Fruit fly (Drosophila melanogaster) whole organism, embryonic: ENCODE results near the gene sbr.

ENCODE experiments used
- Awh ChIP-seq: fragments of 200-800 bp; sonication (Bioruptor generic); IDR thresholded peaks from 2 replicates; pipeline ENCODE4, ENCODE4 v1.3.6; 2022; ENCODE audit warnings: missing biosample characterization, missing genetic modification characterization
- Bdp1 ChIP-seq: fragments of 200-800 bp; sonication (Bioruptor generic); optimal IDR thresholded peaks from 3 replicates; lab custom pipeline; 2016; ENCODE audit warnings: missing biosample characterization, missing genetic modification characterization
- C15 ChIP-seq: fragments of 200-800 bp; sonication (Bioruptor generic); IDR thresholded peaks from 3 replicates; pipeline ENCODE4 v1.3.6; 2022; ENCODE audit warnings: missing biosample characterization, missing genetic modification characterization
- CG10147 ChIP-seq: fragments of 200-800 bp; sonication (Bioruptor generic); optimal IDR thresholded peaks from 2 replicates; lab custom pipeline; 2019; ENCODE audit warnings: missing biosample characterization, mild to moderate bottlenecking, missing genetic modification characterization, moderate library complexity
- CG10274 ChIP-seq: fragments of 200-800 bp; sonication (Bioruptor generic); optimal IDR thresholded peaks from 3 replicates; lab custom pipeline; 2017; ENCODE audit warnings: missing biosample characterization, mild to moderate bottlenecking, missing genetic modification characterization
- CG10543 ChIP-seq: fragments of 200-800 bp; sonication (Bioruptor generic); optimal IDR thresholded peaks from 3 replicates; lab custom pipeline; 2017; ENCODE audit warnings: missing biosample characterization, mild to moderate bottlenecking, missing genetic modification characterization, moderate library complexity
- CG14965 ChIP-seq: fragments of 200-800 bp; sonication (Bioruptor generic); optimal IDR thresholded peaks from 2 replicates; lab custom pipeline; 2016; ENCODE audit warnings: missing biosample characterization, missing genetic modification characterization, borderline replicate concordance
- CG15073 ChIP-seq: fragments of 200-800 bp; sonication (Bioruptor generic); optimal IDR thresholded peaks from 2 replicates; lab custom pipeline; 2016; ENCODE audit warnings: missing biosample characterization, missing genetic modification characterization
- CG15696 ChIP-seq: fragments of 200-800 bp; sonication (Bioruptor generic); optimal IDR thresholded peaks from 2 replicates; lab custom pipeline; 2019; ENCODE audit warnings: missing biosample characterization, mild to moderate bottlenecking, missing genetic modification characterization, moderate library complexity
- CG2889 ChIP-seq: fragments of 200-800 bp; sonication (Bioruptor generic); IDR thresholded peaks from 3 replicates; pipeline ENCODE4 v1.3.6; 2022; ENCODE audit warnings: missing biosample characterization, missing genetic modification characterization
- CG31388 ChIP-seq: fragments of 200-800 bp; sonication (Bioruptor generic); optimal IDR thresholded peaks from 2 replicates; lab custom pipeline; 2016; ENCODE audit warnings: missing biosample characterization, missing genetic modification characterization
- CG34224 ChIP-seq: fragments of 200-800 bp; sonication (Bioruptor generic); IDR thresholded peaks from 3 replicates; pipeline ENCODE4 v1.3.6; 2022; ENCODE audit warnings: missing biosample characterization, missing genetic modification characterization; ENCODE audit not compliant: partially characterized antibody
- CG34422 ChIP-seq: fragments of 200-800 bp; sonication (Bioruptor generic); IDR thresholded peaks from 3 replicates; pipeline ENCODE4 v1.3.6; 2022; ENCODE audit warnings: missing biosample characterization, missing genetic modification characterization
- CG4854 ChIP-seq: fragments of 200-800 bp; sonication (Bioruptor generic); optimal IDR thresholded peaks from 2 replicates; lab custom pipeline; 2016; ENCODE audit warnings: missing biosample characterization, missing genetic modification characterization, inconsistent platforms
- CG6654 ChIP-seq: fragments of 200-800 bp; sonication (Bioruptor generic); optimal IDR thresholded peaks from 2 replicates; lab custom pipeline; 2017; ENCODE audit warnings: missing biosample characterization, mild to moderate bottlenecking, missing genetic modification characterization
- CG7271 ChIP-seq: fragments of 200-800 bp; sonication (Bioruptor generic); optimal IDR thresholded peaks from 2 replicates; lab custom pipeline; 2018; ENCODE audit warnings: missing biosample characterization, mild to moderate bottlenecking, missing genetic modification characterization, moderate library complexity
- CG7928 ChIP-seq: fragments of 200-800 bp; sonication (Bioruptor generic); optimal IDR thresholded peaks from 2 replicates; lab custom pipeline; 2017; ENCODE audit warnings: missing biosample characterization, mild to moderate bottlenecking, missing genetic modification characterization
- CG9727 ChIP-seq: fragments of 200-800 bp; sonication (Bioruptor generic); optimal IDR thresholded peaks from 3 replicates; lab custom pipeline; 2017; ENCODE audit warnings: missing biosample characterization, mild to moderate bottlenecking, missing genetic modification characterization
- CoRest ChIP-seq: fragments of 200-800 bp; sonication (Bioruptor generic); optimal IDR thresholded peaks from 3 replicates; lab custom pipeline; 2018; ENCODE audit warnings: missing biosample characterization, mild to moderate bottlenecking, missing genetic modification characterization, moderate library complexity
- Dref ChIP-seq: fragments of 200-800 bp; sonication (Bioruptor generic); IDR thresholded peaks from 2 replicates; pipeline ENCODE4 v1.3.6; 2022; ENCODE audit warnings: missing biosample characterization, missing genetic modification characterization
- Ets97D ChIP-seq: fragments of 200-800 bp; sonication (Bioruptor generic); optimal IDR thresholded peaks from 3 replicates; lab custom pipeline; 2016; ENCODE audit warnings: missing biosample characterization, missing genetic modification characterization
- Meics ChIP-seq: fragments of 200-800 bp; sonication (Bioruptor generic); optimal IDR thresholded peaks from 2 replicates; lab custom pipeline; 2017; ENCODE audit warnings: missing biosample characterization, mild to moderate bottlenecking, missing genetic modification characterization
- Mes4 ChIP-seq: fragments of 200-800 bp; sonication (Bioruptor generic); optimal IDR thresholded peaks from 2 replicates; lab custom pipeline; 2016; ENCODE audit warnings: missing biosample characterization, missing genetic modification characterization
- Neu2 ChIP-seq: fragments of 200-800 bp; sonication (Bioruptor generic); optimal IDR thresholded peaks from 3 replicates; lab custom pipeline; 2016; ENCODE audit warnings: missing biosample characterization, missing genetic modification characterization, borderline replicate concordance
- Oaz ChIP-seq: fragments of 200-800 bp; sonication (Bioruptor generic); IDR thresholded peaks from 2 replicates; pipeline ENCODE4 v1.3.6; 2022; ENCODE audit warnings: missing biosample characterization, missing genetic modification characterization
- Six4 ChIP-seq: fragments of 200-800 bp; sonication (Bioruptor generic); optimal IDR thresholded peaks from 2 replicates; lab custom pipeline; 2016; ENCODE audit warnings: missing biosample characterization, missing genetic modification characterization
- Sox100B ChIP-seq: fragments of 200-800 bp; sonication (Bioruptor generic); optimal IDR thresholded peaks from 3 replicates; lab custom pipeline; 2018; ENCODE audit warnings: missing biosample characterization, mild to moderate bottlenecking, missing genetic modification characterization
- Sry-δ ChIP-seq: fragments of 200-800 bp; sonication (Bioruptor generic); optimal IDR thresholded peaks from 2 replicates; lab custom pipeline; 2016; ENCODE audit warnings: missing biosample characterization, missing genetic modification characterization
- YL-1 ChIP-seq: fragments of 200-800 bp; sonication (Bioruptor generic); optimal IDR thresholded peaks from 3 replicates; lab custom pipeline; 2017; ENCODE audit warnings: missing biosample characterization, mild to moderate bottlenecking, missing genetic modification characterization
- ara ChIP-seq: fragments of 200-800 bp; sonication (Bioruptor generic); IDR thresholded peaks from 2 replicates; pipeline ENCODE4 v1.3.6; 2022; ENCODE audit warnings: missing biosample characterization, missing genetic modification characterization
- bab2 ChIP-seq: fragments of 200-800 bp; sonication (Bioruptor generic); optimal IDR thresholded peaks from 2 replicates; lab custom pipeline; 2016; ENCODE audit warnings: missing biosample characterization, missing genetic modification characterization
- br ChIP-seq: fragments of >200 bp; optimal IDR thresholded peaks from 2 replicates; lab custom pipeline; 2017
- fru ChIP-seq: fragments of >200 bp; optimal IDR thresholded peaks from 2 replicates; lab custom pipeline; 2017
- gfzf ChIP-seq: fragments of 200-800 bp; sonication (Bioruptor generic); optimal IDR thresholded peaks from 2 replicates; lab custom pipeline; 2016; ENCODE audit warnings: missing biosample characterization, mild to moderate bottlenecking, missing genetic modification characterization, moderate library complexity
- gsb ChIP-seq: fragments of 200-800 bp; sonication (Bioruptor generic); IDR thresholded peaks from 2 replicates; pipeline ENCODE4 v1.3.6; 2022; ENCODE audit warnings: missing biosample characterization, missing genetic modification characterization
- inv ChIP-seq: fragments of 200-800 bp; sonication (Bioruptor generic); IDR thresholded peaks from 2 replicates; pipeline ENCODE4 v1.3.6; 2022; ENCODE audit warnings: missing biosample characterization, missing genetic modification characterization; ENCODE audit not compliant: partially characterized antibody
- kay ChIP-seq: fragments of 200-800 bp; sonication (Bioruptor generic); optimal IDR thresholded peaks from 2 replicates; lab custom pipeline; 2016; ENCODE audit warnings: missing biosample characterization, missing genetic modification characterization
- lola ChIP-seq, 3 experiments: fragments of >200 bp in 2 of 3; fragments of 200-800 bp in 1 of 3; sonication (Bioruptor generic) in 1 of 3; optimal IDR thresholded peaks; 2 replicates each; lab custom pipeline; 2017 to 2019; ENCODE audit warnings: missing biosample characterization in 3 of 3, missing genetic modification characterization in 3 of 3, mild to moderate bottlenecking in 1 of 3, moderate library complexity in 1 of 3
- maf-S ChIP-seq: fragments of 200-800 bp; sonication (Bioruptor generic); optimal IDR thresholded peaks from 2 replicates; lab custom pipeline; 2016; ENCODE audit warnings: missing biosample characterization, missing genetic modification characterization
- nau ChIP-seq: fragments of 200-800 bp; sonication (Bioruptor generic); optimal IDR thresholded peaks from 3 replicates; lab custom pipeline; 2017; ENCODE audit warnings: missing biosample characterization, mild to moderate bottlenecking, missing genetic modification characterization, missing genetic modification reagents
- nerfin-1 ChIP-seq: fragments of 200-800 bp; sonication (Bioruptor generic); optimal IDR thresholded peaks from 3 replicates; lab custom pipeline; 2019; ENCODE audit warnings: missing biosample characterization, mild to moderate bottlenecking, missing genetic modification characterization, moderate library complexity
- pnt ChIP-seq: fragments of 200-800 bp; sonication (Bioruptor generic); optimal IDR thresholded peaks from 3 replicates; lab custom pipeline; 2016; ENCODE audit warnings: missing biosample characterization, missing genetic modification characterization
- salm ChIP-seq: fragments of 200-800 bp; sonication (Bioruptor generic); optimal IDR thresholded peaks from 2 replicates; lab custom pipeline; 2018; ENCODE audit warnings: missing biosample characterization, mild to moderate bottlenecking, missing genetic modification characterization
- schlank ChIP-seq: fragments of 200-800 bp; sonication (Bioruptor generic); optimal IDR thresholded peaks from 2 replicates; lab custom pipeline; 2018; ENCODE audit warnings: missing biosample characterization, mild to moderate bottlenecking, missing genetic modification characterization
- sens ChIP-seq: fragments of 200-800 bp; sonication (Bioruptor generic); peaks from one replicate; lab custom pipeline; 2016; ENCODE audit warnings: missing biosample characterization, missing genetic modification characterization
- seq ChIP-seq: fragments of 200-800 bp; sonication (Bioruptor generic); IDR thresholded peaks from 2 replicates; pipeline ENCODE4 v1.3.6; 2022; ENCODE audit warnings: missing biosample characterization, missing genetic modification characterization
- stc ChIP-seq: fragments of 200-800 bp; sonication (Bioruptor generic); IDR thresholded peaks from 2 replicates; pipeline ENCODE4 v1.3.6; 2022; ENCODE audit warnings: missing biosample characterization, missing genetic modification characterization
- tll ChIP-seq, 2 experiments: fragments of 200-800 bp in 1 of 2; fragments of >200 bp in 1 of 2; sonication (Bioruptor generic) in 1 of 2; optimal IDR thresholded peaks; 2 replicates each; lab custom pipeline; 2017 to 2019; ENCODE audit warnings: missing biosample characterization in 2 of 2, missing genetic modification characterization in 2 of 2, mild to moderate bottlenecking in 1 of 2, moderate library complexity in 1 of 2
- trem ChIP-seq: fragments of 200-800 bp; optimal IDR thresholded peaks from 3 replicates; lab custom pipeline; 2019; ENCODE audit warnings: missing biosample characterization, mild to moderate bottlenecking, missing genetic modification characterization, moderate library complexity
- vnd ChIP-seq: fragments of 200-800 bp; sonication (Bioruptor generic); IDR thresholded peaks from 3 replicates; pipeline ENCODE4 v1.3.6; 2022; ENCODE audit warnings: missing biosample characterization, missing genetic modification characterization; ENCODE audit not compliant: partially characterized antibody

The sbr gene

DNA sequence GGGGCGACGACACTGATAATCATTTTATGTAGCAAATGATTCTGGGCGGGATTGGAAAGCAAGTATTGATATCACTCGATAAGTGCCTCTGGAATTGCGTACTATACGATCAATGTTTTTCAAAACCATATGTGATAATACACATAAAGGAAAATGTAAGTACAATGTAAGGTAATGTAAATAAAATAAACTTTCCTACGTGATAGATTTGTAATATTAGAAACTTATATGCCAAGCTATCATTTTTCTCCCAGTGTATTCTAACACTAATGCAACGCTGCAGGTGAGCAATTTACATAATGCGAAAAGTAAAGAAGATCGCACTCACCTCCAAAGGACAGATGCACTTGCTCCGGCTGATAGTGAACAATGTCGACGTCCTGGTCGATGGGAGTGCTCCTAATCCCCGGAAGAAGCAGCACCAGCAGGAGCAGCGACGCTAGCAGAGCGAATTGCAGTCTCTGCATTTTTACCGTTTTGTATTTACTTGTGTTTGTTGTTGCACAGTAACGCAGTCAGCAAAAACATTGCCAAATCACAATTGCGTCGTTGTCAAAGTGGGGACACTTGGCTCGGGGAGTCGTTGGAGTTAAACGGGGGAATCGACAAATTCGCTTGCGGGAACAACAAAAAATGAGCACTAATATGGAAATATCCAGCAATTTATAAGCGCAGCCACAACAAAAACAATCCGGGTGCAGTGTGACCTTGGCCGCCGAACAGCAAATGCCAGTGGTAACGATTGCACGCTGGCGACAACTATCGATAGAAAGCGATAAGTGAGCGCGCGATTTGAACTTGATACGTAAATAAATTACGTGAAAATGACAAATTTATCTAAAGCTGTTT is 30.4 kb upstream of the sbr start, which contains the start of gene CG1637:
Gene CG1637 (minus strand): TSS at position 807 of the 849 bp plus-strand sequence.
- TF ChIP-seq maf-S (no peak), Sox100B (GFP tag; lab: Kevin White, UChicago) (no peak), Bdp1 (GFP tag; lab: Kevin White, UChicago) (no peak), lola (GFP tag; optimal IDR thresholded peaks at IDR 0.05; lab: Kevin White, UChicago) (no peak), Meics (GFP tag; lab: Kevin White, UChicago) (no peak), CG7271 (tag; lab: Kevin White, UChicago) (no peak), Neu2 (GFP tag; lab: Kevin White, UChicago) (no peak), CG14965 (GFP tag; lab: Kevin White, UChicago) (no peak), bab2 (GFP tag; lab: Kevin White, UChicago) (no peak), CG2889 (GFP tag; lab: Robert Waterston, UW) (no peak), salm (tag; lab: Kevin White, UChicago) (no peak), trem (tag; lab: Kevin White, UChicago) (peak; percentile 35), pnt (GFP tag; lab: Kevin White, UChicago) (no peak), tll (GFP tag; optimal IDR thresholded peaks at IDR 0.05; lab: Kevin White, UChicago) (no peak), seq (GFP tag; lab: Robert Waterston, UW) (no peak), CoRest (tag; lab: Kevin White, UChicago) (no peak), stc (no peak), Oaz (GFP tag; lab: Robert Waterston, UW) (no peak), Dref (peak; percentile 80), Ets97D (GFP tag; lab: Kevin White, UChicago) (peak; percentile 20), kay (no peak), CG10147 (GFP tag; lab: Kevin White, UChicago) (no peak), Awh (GFP tag; lab: Robert Waterston, UW) (no peak), ara (GFP tag; lab: Robert Waterston, UW) (no peak), YL-1 (GFP tag; lab: Kevin White, UChicago) (peak; percentile 4), Sry-δ (GFP tag; lab: Kevin White, UChicago) (peak; percentile 64), vnd (GFP tag; lab: Robert Waterston, UW) (peak; percentile 49; the same call in 1 of the 3 replicates), CG6654 (GFP tag; lab: Kevin White, UChicago) (no peak), sens (GFP tag; lab: Kevin White, UChicago) (peak; percentile 79), gfzf (peak; percentile 82), gsb (GFP tag; lab: Robert Waterston, UW) (no peak), CG34422 (no peak), Mes4 (GFP tag; lab: Kevin White, UChicago) (no peak), nau (GFP tag; lab: Kevin White, UChicago) (no peak), inv (GFP tag; lab: Robert Waterston, UW) (peak; percentile 45), CG7928 (GFP tag; lab: Kevin White, UChicago) (no peak), br (lab: Kevin White, UChicago) (no peak), nerfin-1 (tag; lab: Kevin White, UChicago) (no peak), CG34224 (GFP tag; lab: Robert Waterston, UW) (peak; percentile 54), schlank (tag; lab: Kevin White, UChicago) (no peak), Six4 (GFP tag; lab: Kevin White, UChicago) (no peak), CG15696 (no peak), fru (lab: Kevin White, UChicago) (no peak), CG10274 (no peak), C15 (GFP tag; lab: Robert Waterston, UW) (no peak), CG31388 (GFP tag; lab: Kevin White, UChicago) (no peak), CG15073 (GFP tag; lab: Kevin White, UChicago) (no peak), CG10543 (GFP tag; lab: Kevin White, UChicago) (no peak), CG4854 (GFP tag; lab: Kevin White, UChicago) (no peak), CG9727 (peak; percentile 21)
